Fruit fly (Drosophila melanogaster) whole organism: ENCODE results near the gene Zip71B.

ENCODE experiments used
- CG8478 ChIP-seq: fragments of >200 bp; optimal IDR thresholded peaks from 2 replicates; lab custom pipeline; 2018; ENCODE audit warnings: inconsistent platforms
- Dll ChIP-seq: fragments of >200 bp; optimal IDR thresholded peaks from 2 replicates; lab custom pipeline; 2017
- EcR ChIP-seq, 2 experiments: fragments of >200 bp; optimal IDR thresholded peaks; 2 replicates each; lab custom pipeline; 2017; ENCODE audit warnings: missing biosample characterization in 2 of 2, missing genetic modification characterization in 2 of 2, missing genetic modification reagents in 2 of 2
- pan ChIP-seq: fragments of >200 bp; optimal IDR thresholded peaks from 2 replicates; lab custom pipeline; 2017
- psq ChIP-seq: fragments of >200 bp; optimal IDR thresholded peaks from 2 replicates; lab custom pipeline; 2017
- usp ChIP-seq: fragments of >200 bp; optimal IDR thresholded peaks from 2 replicates; lab custom pipeline; 2017; ENCODE audit warnings: missing biosample characterization, missing genetic modification characterization, mixed read lengths

Gene Zip71B

DNA sequence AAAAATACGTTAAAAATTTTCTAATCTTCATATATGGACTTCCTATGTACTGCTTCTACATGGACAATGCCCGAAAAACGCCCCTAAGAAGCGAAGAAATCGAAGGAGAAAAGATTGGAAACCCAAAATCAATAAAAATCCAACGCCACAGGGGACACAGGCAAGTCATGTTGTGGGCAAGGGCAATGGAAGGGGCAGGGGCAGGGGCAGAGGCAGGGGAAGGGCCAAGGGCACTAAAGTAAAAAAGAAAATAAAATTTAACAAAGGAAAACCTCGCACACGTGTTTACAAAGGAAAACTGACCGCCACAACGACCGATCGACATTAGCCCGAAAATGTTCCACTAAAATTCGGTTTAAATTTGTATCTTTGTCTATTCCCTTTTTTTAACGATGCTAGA is 29.4 kb upstream of the Zip71B start:
- TF ChIP-seq usp (GFP tag; lab: Kevin White, UChicago) (no peak), pan (lab: Kevin White, UChicago) (no peak), Dll (no peak), psq (lab: Kevin White, UChicago) (no peak), CG8478 (lab: Kevin White, UChicago) (no peak)

DNA sequence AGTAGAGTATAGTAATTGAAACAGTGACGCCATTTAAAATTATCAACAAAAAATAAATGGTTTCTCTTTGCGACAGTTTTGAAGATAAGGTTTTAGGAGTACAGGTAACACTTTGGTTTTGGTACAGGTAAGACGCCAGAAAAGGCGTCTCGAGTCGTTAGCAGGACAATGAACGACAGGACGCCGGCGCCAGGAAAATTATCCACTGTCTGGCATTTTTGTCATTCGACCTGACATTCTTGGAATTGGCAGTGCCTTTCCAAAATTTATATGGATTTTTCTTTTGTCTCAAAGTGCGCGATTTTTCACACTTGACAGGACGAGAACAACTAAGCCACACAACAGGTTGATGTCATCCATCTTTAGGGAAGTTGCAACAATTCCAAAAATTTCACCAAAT is 27.2 kb upstream of the Zip71B start:
- TF ChIP-seq CG8478 (lab: Kevin White, UChicago) = no peak
- no peak for TF ChIP-seq Dll
- no peak for TF ChIP-seq usp (GFP tag; lab: Kevin White, UChicago)

DNA sequence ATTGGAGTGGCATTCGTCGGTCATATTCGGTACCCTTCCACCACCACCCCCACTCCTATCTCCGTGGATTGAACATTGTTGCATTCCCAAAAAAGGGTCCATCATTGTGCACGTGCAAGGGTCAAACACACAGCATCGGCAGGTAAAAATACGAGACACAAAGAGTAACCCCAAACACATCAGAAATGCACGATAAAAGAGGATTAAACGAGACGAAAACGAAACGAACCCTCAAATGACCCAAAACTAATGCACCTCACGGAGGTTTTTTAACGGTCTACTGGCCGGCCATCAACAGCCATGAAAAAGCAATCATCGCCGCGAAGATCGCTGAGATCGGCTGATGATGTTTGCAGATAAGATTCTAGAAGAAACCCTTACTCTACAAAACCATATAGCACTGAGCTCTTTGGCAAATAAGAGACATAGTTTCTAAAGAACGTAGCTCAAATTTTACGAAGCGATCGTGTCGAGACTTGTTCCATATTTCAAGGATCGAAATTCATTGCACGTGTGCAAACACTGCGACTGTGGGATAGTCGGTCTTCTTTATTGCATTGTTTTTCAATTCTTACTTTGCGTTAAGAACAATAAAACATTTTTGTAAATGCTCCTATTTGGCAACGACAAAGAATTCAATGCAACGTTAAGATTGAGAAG is 25.8 kb upstream of the Zip71B start:
- no peak for TF ChIP-seq Dll
- no peak for TF ChIP-seq usp (GFP tag; lab: Kevin White, UChicago)
- TF ChIP-seq CG8478 (lab: Kevin White, UChicago) = no peak
- TF ChIP-seq psq (lab: Kevin White, UChicago) = no peak
- TF ChIP-seq EcR (GFP tag; optimal IDR thresholded peaks at IDR 0.05; lab: Kevin White, UChicago) = no peak
- TF ChIP-seq pan (lab: Kevin White, UChicago) = no peak

DNA sequence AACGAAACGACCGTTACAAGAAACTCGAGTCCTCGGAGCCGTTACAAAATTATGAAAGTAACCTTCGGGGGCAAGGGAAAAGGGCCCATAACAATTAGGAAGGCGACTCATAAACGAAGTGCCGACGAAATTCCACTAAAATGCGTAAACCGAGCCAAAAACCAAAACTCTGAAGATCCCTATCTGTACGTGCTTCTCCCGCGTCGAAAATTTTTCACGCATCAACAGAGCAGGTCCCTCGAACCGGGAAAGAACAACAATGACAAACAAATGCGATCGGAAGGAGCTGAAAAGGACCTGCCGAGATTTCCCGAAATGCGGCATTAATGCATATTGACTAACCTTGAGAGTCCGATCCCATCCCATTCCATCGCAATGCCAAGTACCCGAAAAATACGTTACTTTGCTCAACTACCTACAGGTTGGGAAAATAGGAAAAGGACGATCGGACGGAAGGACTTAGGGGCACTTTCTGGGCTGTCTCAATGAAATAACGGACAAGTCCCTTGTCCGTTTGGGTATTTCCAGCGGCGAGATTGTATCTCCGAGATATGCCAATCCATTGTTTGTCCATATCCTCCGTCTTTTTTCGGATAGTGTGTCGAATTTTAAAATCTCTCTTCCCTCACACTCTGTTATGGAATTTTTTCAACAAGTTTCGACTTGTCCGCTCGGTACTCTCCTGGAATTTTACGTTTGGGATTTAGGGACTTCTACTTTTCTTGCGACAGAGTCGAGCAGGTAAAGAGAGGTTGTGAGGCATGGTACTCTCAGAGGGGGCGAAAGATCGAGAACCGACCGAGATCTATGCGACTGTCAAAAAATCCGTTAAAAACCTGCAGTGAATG is 24.2 kb upstream of the Zip71B start:
- TF ChIP-seq psq (lab: Kevin White, UChicago) (no peak), EcR (GFP tag; optimal IDR thresholded peaks at IDR 0.05; lab: Kevin White, UChicago) (no peak), Dll (no peak), usp (GFP tag; lab: Kevin White, UChicago) (no peak), pan (lab: Kevin White, UChicago) (no peak), CG8478 (lab: Kevin White, UChicago) (no peak)

DNA sequence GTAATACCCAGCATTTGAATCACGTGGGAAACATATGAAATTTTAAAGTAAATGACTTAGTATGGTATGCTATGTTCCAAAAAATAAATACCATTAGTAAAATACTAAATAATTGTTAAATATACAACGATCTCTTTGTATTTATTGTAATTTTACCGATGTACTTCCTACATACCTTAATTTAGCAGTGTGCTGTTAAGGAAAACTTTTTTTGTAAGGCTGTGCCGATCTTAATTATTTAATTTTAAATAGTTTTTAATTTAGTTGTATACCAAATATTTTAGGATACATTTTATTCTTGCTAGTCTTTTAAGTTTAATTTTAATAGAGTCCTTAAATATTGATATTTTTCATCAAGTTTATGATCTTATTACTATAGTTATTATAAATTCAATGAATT is 23.5 kb upstream of the Zip71B start:
- TF ChIP-seq Dll (no peak), pan (lab: Kevin White, UChicago) (peak; percentile 61), EcR (GFP tag; optimal IDR thresholded peaks at IDR 0.05; lab: Kevin White, UChicago) (no peak), psq (lab: Kevin White, UChicago) (no peak)

DNA sequence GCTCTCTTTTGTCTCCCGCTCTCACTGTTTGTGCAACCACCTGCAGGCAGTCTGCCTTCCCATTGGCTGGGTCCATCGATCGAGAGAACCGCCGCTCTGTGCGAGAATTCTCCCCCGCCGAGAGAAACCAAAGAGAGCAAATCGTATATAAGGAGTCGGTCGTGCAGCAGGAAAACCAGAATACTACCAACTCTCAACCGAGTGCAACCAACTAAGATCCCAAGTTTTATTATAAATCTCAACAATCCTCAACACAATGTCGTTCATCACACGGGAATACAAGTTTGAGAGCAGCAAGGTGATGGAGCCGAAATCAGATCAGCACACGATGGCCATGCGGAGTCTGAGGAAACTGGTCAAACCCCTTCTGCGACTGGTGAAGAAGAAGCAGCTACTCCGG is 22.9 kb upstream of the Zip71B start, which contains the start of gene Tom:
TSS of gene Tom (plus strand) at position 174 of the 400 bp plus-strand sequence.
- TF ChIP-seq CG8478 (lab: Kevin White, UChicago) (no peak), usp (GFP tag; lab: Kevin White, UChicago) (no peak)

DNA sequence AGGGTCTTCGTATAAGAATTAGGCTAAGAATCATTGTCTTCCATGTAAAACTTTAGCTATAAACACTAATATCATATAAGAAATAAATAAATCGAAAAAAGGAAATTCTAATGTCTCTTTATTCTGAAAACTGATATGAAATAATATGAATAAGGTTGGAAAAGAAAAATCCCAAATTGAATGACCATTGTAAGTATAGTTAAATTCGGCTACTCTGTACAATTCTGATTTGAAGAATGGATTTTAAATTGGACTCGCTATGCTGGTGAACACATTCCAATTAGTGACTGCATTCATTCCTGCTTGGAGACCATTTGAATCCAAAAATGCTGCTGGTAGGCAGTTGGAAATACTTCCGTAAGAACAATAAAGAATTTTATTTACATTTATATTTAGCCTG is 21.9 kb upstream of the Zip71B start:
- no peak for TF ChIP-seq CG8478 (lab: Kevin White, UChicago)
- no peak for TF ChIP-seq Dll
- TF ChIP-seq psq (lab: Kevin White, UChicago) = no peak

DNA sequence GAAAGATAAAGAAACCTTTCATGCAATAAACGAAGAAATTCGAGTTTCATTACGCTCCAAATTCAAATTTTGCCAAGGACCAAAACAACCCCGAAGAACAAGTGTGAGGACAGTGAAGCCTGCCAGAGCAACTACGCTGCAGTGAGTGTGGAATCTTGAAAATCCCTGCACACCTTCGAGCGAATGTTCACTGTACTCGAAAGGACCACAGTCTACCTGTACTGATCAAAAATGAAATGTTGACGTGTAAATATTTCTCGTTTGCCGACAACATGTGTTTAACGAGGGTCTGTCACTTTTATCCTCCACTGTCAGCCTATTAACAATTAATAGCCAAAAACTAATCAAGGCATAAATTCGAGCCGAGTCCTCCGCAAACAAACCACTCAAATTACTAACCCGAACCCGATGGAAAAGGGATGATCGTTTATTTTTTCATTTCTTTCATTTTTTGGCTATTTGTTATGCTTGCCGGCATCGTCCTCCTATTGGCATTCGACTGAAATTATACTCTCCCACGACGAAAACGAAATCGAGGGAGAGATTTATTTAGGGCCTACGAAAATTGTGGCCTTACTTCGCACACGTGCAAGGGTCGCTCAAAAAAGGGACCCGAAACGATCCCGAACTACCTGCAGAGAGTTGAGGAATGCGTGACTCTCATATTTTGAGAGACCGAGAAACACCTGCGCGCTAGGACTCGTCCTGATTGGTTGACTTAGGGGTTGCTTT is 20.0 kb upstream of the Zip71B start:
- TF ChIP-seq pan (lab: Kevin White, UChicago) (no peak), psq (lab: Kevin White, UChicago) (no peak), Dll (no peak), CG8478 (lab: Kevin White, UChicago) (no peak), usp (GFP tag; lab: Kevin White, UChicago) (no peak), EcR (GFP tag; optimal IDR thresholded peaks at IDR 0.05; lab: Kevin White, UChicago) (no peak)

DNA sequence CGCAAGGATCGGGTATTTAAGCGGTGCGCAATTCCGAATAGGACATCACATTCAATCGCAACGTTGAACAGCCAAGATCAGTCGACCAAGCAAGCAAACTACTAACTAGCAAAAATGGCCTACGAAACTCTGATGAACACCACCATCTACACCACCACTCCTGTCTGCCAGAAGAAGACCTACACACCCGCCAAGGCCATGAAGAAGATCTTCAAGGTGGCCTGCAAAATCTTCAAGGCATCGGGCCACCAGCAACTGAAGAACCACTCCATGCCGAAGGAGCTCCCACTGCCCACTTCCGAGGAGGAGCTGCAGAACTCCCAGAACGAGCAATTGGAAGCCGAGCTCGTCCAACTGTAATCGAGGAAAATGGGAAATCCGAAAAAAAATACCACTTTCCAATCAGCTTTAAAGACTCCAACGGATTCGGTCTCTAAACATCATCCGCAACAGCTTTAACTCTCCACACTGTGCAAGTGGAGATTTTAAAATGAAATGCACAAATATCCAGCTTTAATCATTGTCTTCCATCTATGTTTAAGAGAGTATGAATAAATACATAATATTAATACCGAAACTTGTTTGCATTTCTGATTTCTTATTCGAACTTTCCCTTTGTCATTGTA is 19.4 kb upstream of the Zip71B start, which contains the start of gene Brd:
TSS of gene Brd (plus strand) at position 43 of the 626 bp plus-strand sequence.
- TF ChIP-seq usp (GFP tag; lab: Kevin White, UChicago) (no peak), EcR (GFP tag; optimal IDR thresholded peaks at IDR 0.05; lab: Kevin White, UChicago) (no peak), psq (lab: Kevin White, UChicago) (no peak)

DNA sequence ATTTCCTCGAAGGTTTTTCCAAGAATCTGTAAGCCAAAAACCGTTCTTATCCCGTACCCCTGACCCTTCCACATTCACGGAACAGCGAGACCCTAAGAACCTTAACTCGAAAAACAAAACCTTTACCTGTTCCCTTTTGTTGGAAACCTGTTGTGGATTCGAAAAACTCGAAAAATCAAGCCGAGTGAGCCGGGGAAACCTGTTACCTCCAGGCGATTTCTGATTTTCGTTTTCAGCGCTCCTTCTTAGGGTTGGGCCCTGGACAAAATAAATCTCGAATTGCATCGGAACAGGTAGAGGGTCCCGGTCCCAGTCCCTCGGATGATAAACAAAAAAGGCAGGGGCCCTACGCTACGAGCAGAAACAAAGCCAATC is 18.9 kb upstream of the Zip71B start:
- no peak for TF ChIP-seq Dll

DNA sequence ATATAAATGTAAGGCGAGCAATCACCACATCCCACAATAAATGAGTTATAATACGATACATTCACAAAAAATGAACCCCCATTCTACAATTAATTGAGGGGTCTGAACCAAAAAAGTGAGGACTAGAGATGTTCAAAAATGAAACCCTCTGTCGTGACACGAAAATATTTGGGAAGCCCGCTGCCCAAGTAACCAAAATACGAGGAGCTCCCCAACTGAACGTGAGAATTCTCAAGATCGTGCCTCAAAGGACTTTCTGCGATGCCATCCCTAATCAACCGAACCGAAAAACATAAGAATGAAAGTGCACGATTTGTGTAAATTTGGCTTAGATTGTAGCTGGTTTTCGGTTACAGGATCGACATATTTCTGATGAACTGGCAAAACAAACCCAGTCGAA is 17.6 kb upstream of the Zip71B start, which contains the start of gene Ocho:
TSS of gene Ocho (plus strand) at position 336 of the 400 bp plus-strand sequence.
- TF ChIP-seq CG8478 (lab: Kevin White, UChicago) (no peak), EcR (GFP tag; optimal IDR thresholded peaks at IDR 0.05; lab: Kevin White, UChicago) (no peak), pan (lab: Kevin White, UChicago) (no peak), psq (lab: Kevin White, UChicago) (no peak), usp (GFP tag; lab: Kevin White, UChicago) (no peak), Dll (no peak)

DNA sequence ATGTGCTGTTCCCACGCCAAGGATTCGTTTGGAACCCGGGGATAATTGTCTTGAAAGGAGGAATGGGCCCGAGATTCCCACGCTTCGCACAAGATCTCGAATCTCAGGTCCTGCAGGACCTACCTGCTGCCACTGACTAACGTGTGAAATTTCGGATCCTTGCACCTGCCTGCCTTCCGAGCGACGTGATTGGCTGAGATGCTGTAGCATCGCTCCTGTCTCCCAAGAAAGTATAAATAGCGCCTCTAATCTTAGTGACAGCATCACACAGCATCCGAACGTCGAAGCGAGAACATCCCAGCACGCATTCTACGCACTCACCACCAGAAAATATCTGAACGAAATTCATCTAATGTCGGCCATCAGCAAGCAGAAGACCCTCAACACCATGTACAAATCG is 17.1 kb upstream of the Zip71B start:
- TF ChIP-seq psq (lab: Kevin White, UChicago) (no peak), usp (GFP tag; lab: Kevin White, UChicago) (no peak)
